Worm (Caenorhabditis elegans) whole organism, L4 larva: ENCODE results near the gene lact-4.

Source experiments
- F49E8.2 ChIP-seq: sonication (generic microtip); optimal IDR thresholded peaks from 2 replicates; lab custom pipeline; 2016; ENCODE audit warnings: missing compliant biosample characterization, mild to moderate bottlenecking, missing genetic modification characterization, borderline replicate concordance
- ama-1 ChIP-seq: fragments of 150-350 bp; optimal IDR thresholded peaks from 2 replicates; lab custom pipeline; 2014; ENCODE audit warnings: inconsistent platforms, mixed read lengths
- ceh-82 ChIP-seq: sonication (generic microtip); optimal IDR thresholded peaks from 2 replicates; lab custom pipeline; 2017; ENCODE audit warnings: missing biosample characterization, missing genetic modification characterization
- fos-1 ChIP-seq: fragments of 150-350 bp; optimal IDR thresholded peaks from 2 replicates; lab custom pipeline; 2014; ENCODE audit warnings: missing biosample characterization, missing genetic modification characterization
- hmg-1.1 ChIP-seq: fragments of 200-800 bp; sonication (Bioruptor generic); IDR thresholded peaks from 2 replicates; pipeline ENCODE4 v1.3.6; 2022; ENCODE audit warnings: missing genetic modification reagents, missing genetic modification characterization, missing compliant biosample characterization
- lin-13 ChIP-seq: fragments of 150-350 bp; optimal IDR thresholded peaks from 2 replicates; lab custom pipeline; 2014; ENCODE audit warnings: missing biosample characterization, missing genetic modification reagents, missing genetic modification characterization
- lir-3 ChIP-seq: sonication (generic microtip); optimal IDR thresholded peaks from 2 replicates; lab custom pipeline; 2016; ENCODE audit warnings: mild to moderate bottlenecking, missing genetic modification characterization, missing compliant biosample characterization
- madf-9 ChIP-seq: fragments of 200-800 bp; sonication (Bioruptor generic); conservative IDR thresholded peaks from 2 replicates; pipeline ENCODE4 v1.3.6; 2022; ENCODE audit warnings: missing genetic modification reagents, missing genetic modification characterization, missing compliant biosample characterization
- nhr-237 ChIP-seq: sonication (generic microtip); optimal IDR thresholded peaks from 2 replicates; lab custom pipeline; 2017; ENCODE audit warnings: missing biosample characterization, missing genetic modification characterization
- nhr-6 ChIP-seq: fragments of 150-350 bp; optimal IDR thresholded peaks from 2 replicates; lab custom pipeline; 2014; ENCODE audit warnings: missing biosample characterization, missing genetic modification characterization
- pqm-1 ChIP-seq: sonication (generic microtip); optimal IDR thresholded peaks from 2 replicates; lab custom pipeline; 2017; ENCODE audit warnings: missing biosample characterization, missing genetic modification characterization
- tra-1 ChIP-seq: fragments of 200-800 bp; sonication (Bioruptor generic); IDR thresholded peaks from 2 replicates; pipeline ENCODE4 v1.3.6; 2022; ENCODE audit warnings: missing genetic modification reagents, missing genetic modification characterization, missing compliant biosample characterization
- unc-39 ChIP-seq: sonication (generic microtip); optimal IDR thresholded peaks from 2 replicates; lab custom pipeline; 2017; ENCODE audit warnings: missing biosample characterization, missing genetic modification characterization
- ztf-11 ChIP-seq: fragments of 150-350 bp; optimal IDR thresholded peaks from 2 replicates; lab custom pipeline; 2014; ENCODE audit warnings: missing biosample characterization, missing genetic modification characterization

ce11 chrII:8438791-8439287 is 41.4 kb downstream of the lact-4 start, which contains the start of gene lips-10:
- TF ChIP-seq F49E8.2 (tag; lab: Kevin White, UChicago) (no peak), tra-1 (GFP tag; lab: Robert Waterston, UW) (no peak), nhr-6 (tag; lab: Kevin White, UChicago) (no peak), ceh-82 (tag; lab: Kevin White, UChicago) (no peak), ama-1 (lab: Kevin White, UChicago) (no peak), madf-9 (no peak), unc-39 (no peak), nhr-237 (tag; lab: Kevin White, UChicago) (no peak), lin-13 (GFP tag; lab: Kevin White, UChicago) (no peak), lir-3 (tag; lab: Kevin White, UChicago) (no peak), pqm-1 (tag; lab: Kevin White, UChicago) (no peak), fos-1 (no peak), hmg-1.1 (GFP tag; lab: Robert Waterston, UW) (no peak), ztf-11 (no peak)
